Fruit fly (Drosophila melanogaster) whole organism, embryonic: ENCODE data around the gene CG33258.

Source experiments
- Antp ChIP-seq: fragments of 200-800 bp; sonication (Bioruptor generic); optimal IDR thresholded peaks from 3 replicates; lab custom pipeline; 2016; ENCODE audit warnings: missing biosample characterization, missing genetic modification characterization
- CG11504 ChIP-seq: fragments of 200-800 bp; sonication (Bioruptor generic); optimal IDR thresholded peaks from 3 replicates; lab custom pipeline; 2019; ENCODE audit warnings: missing biosample characterization, mild to moderate bottlenecking, missing genetic modification characterization, moderate library complexity
- CG12391 ChIP-seq: fragments of 200-800 bp; sonication (Bioruptor generic); optimal IDR thresholded peaks from 3 replicates; lab custom pipeline; 2018; ENCODE audit warnings: missing biosample characterization, mild to moderate bottlenecking, missing genetic modification characterization, moderate library complexity
- CG13775 ChIP-seq: fragments of 200-800 bp; sonication (Bioruptor generic); optimal IDR thresholded peaks from 3 replicates; lab custom pipeline; 2017; ENCODE audit warnings: missing biosample characterization, mild to moderate bottlenecking, missing genetic modification characterization
- CG13894 ChIP-seq: fragments of 200-800 bp; sonication (Bioruptor generic); optimal IDR thresholded peaks from 3 replicates; lab custom pipeline; 2018; ENCODE audit warnings: missing biosample characterization, mild to moderate bottlenecking, missing genetic modification characterization, moderate library complexity
- CG15514 ChIP-seq: fragments of 200-800 bp; sonication (Bioruptor generic); optimal IDR thresholded peaks from 3 replicates; lab custom pipeline; 2017; ENCODE audit warnings: missing biosample characterization, missing genetic modification characterization, mild to moderate bottlenecking, moderate library complexity, missing genetic modification reagents
- CG16863 ChIP-seq: fragments of 200-800 bp; sonication (Bioruptor generic); optimal IDR thresholded peaks from 3 replicates; lab custom pipeline; 2016; ENCODE audit warnings: missing biosample characterization, missing genetic modification characterization
- CG17186 ChIP-seq: fragments of 200-800 bp; sonication (Bioruptor generic); optimal IDR thresholded peaks from 3 replicates; lab custom pipeline; 2017; ENCODE audit warnings: missing biosample characterization, missing genetic modification reagents, missing genetic modification characterization
- CG17612 ChIP-seq: fragments of 200-800 bp; sonication (Bioruptor generic); IDR thresholded peaks from 2 replicates; pipeline ENCODE4 v1.3.6; 2022; ENCODE audit warnings: missing biosample characterization, missing genetic modification characterization
- CG2889 ChIP-seq: fragments of 200-800 bp; sonication (Bioruptor generic); IDR thresholded peaks from 3 replicates; pipeline ENCODE4 v1.3.6; 2022; ENCODE audit warnings: missing biosample characterization, missing genetic modification characterization
- CG30431 ChIP-seq: fragments of 200-800 bp; sonication (Bioruptor generic); optimal IDR thresholded peaks from 2 replicates; lab custom pipeline; 2017; ENCODE audit warnings: missing biosample characterization, missing genetic modification characterization
- CG3065 ChIP-seq: fragments of 200-800 bp; sonication (Bioruptor generic); optimal IDR thresholded peaks from 2 replicates; lab custom pipeline; 2016; ENCODE audit warnings: missing biosample characterization, missing genetic modification characterization
- CG3838 ChIP-seq: fragments of 200-800 bp; sonication (Bioruptor generic); optimal IDR thresholded peaks from 3 replicates; lab custom pipeline; 2016; ENCODE audit warnings: missing biosample characterization, missing genetic modification characterization
- CG4404 ChIP-seq: fragments of 200-800 bp; sonication (Bioruptor generic); IDR thresholded peaks from 2 replicates; pipeline ENCODE4 v1.3.6; 2022; ENCODE audit warnings: missing biosample characterization, missing genetic modification characterization
- CG4617 ChIP-seq: fragments of 200-800 bp; sonication (Bioruptor generic); optimal IDR thresholded peaks from 3 replicates; lab custom pipeline; 2016; ENCODE audit warnings: missing biosample characterization, missing genetic modification characterization, borderline replicate concordance
- CG6254 ChIP-seq: fragments of 200-800 bp; sonication (Bioruptor generic); optimal IDR thresholded peaks from 3 replicates; lab custom pipeline; 2017; ENCODE audit warnings: mild to moderate bottlenecking, missing biosample characterization, missing genetic modification reagents, missing genetic modification characterization
- CG6272 ChIP-seq: fragments of 200-800 bp; sonication (Bioruptor generic); IDR thresholded peaks from 2 replicates; pipeline ENCODE4 v1.3.6; 2022; ENCODE audit warnings: missing biosample characterization, missing genetic modification characterization
- CG6654 ChIP-seq: fragments of 200-800 bp; sonication (Bioruptor generic); optimal IDR thresholded peaks from 2 replicates; lab custom pipeline; 2017; ENCODE audit warnings: missing biosample characterization, mild to moderate bottlenecking, missing genetic modification characterization
- CG7271 ChIP-seq: fragments of 200-800 bp; sonication (Bioruptor generic); optimal IDR thresholded peaks from 2 replicates; lab custom pipeline; 2018; ENCODE audit warnings: missing biosample characterization, mild to moderate bottlenecking, missing genetic modification characterization, moderate library complexity
- CG7928 ChIP-seq: fragments of 200-800 bp; sonication (Bioruptor generic); optimal IDR thresholded peaks from 2 replicates; lab custom pipeline; 2017; ENCODE audit warnings: missing biosample characterization, mild to moderate bottlenecking, missing genetic modification characterization
- CG8944 ChIP-seq: fragments of 200-800 bp; sonication (Bioruptor generic); optimal IDR thresholded peaks from 3 replicates; lab custom pipeline; 2016; ENCODE audit warnings: missing biosample characterization, missing genetic modification characterization
- CG9727 ChIP-seq: fragments of 200-800 bp; sonication (Bioruptor generic); optimal IDR thresholded peaks from 3 replicates; lab custom pipeline; 2017; ENCODE audit warnings: missing biosample characterization, mild to moderate bottlenecking, missing genetic modification characterization
- CG9817 ChIP-seq: fragments of 200-800 bp; sonication (Bioruptor generic); optimal IDR thresholded peaks from 2 replicates; lab custom pipeline; 2018; ENCODE audit warnings: missing biosample characterization, mild to moderate bottlenecking, missing genetic modification characterization, moderate library complexity
- CTCF ChIP-seq: fragments of 200-800 bp; sonication (Bioruptor generic); optimal IDR thresholded peaks from 2 replicates; lab custom pipeline; 2017; ENCODE audit warnings: missing biosample characterization, mild to moderate bottlenecking, missing genetic modification characterization, moderate library complexity
- Chrac-16 ChIP-seq: fragments of 200-800 bp; sonication (Bioruptor generic); optimal IDR thresholded peaks from 3 replicates; lab custom pipeline; 2016; ENCODE audit warnings: missing biosample characterization, missing genetic modification characterization
- CkIIα-i1 ChIP-seq: fragments of 200-800 bp; sonication (Bioruptor generic); IDR thresholded peaks from 2 replicates; pipeline ENCODE4 v1.3.6; 2022; ENCODE audit warnings: missing biosample characterization, missing genetic modification characterization
- CrebB ChIP-seq: fragments of 200-800 bp; sonication (Bioruptor generic); optimal IDR thresholded peaks from 3 replicates; lab custom pipeline; 2018; ENCODE audit warnings: missing biosample characterization, mild to moderate bottlenecking, missing genetic modification characterization
- Dad ChIP-seq: fragments of 200-800 bp; sonication (Bioruptor generic); optimal IDR thresholded peaks from 3 replicates; lab custom pipeline; 2016; ENCODE audit warnings: missing biosample characterization, missing genetic modification characterization
- Dip2 ChIP-seq: fragments of 200-800 bp; sonication (Bioruptor generic); IDR thresholded peaks from 2 replicates; pipeline ENCODE4 v1.3.6; 2022; ENCODE audit warnings: missing biosample characterization, missing genetic modification characterization
- Dref ChIP-seq: fragments of 200-800 bp; sonication (Bioruptor generic); IDR thresholded peaks from 2 replicates; pipeline ENCODE4 v1.3.6; 2022; ENCODE audit warnings: missing biosample characterization, missing genetic modification characterization
- MTF-1 ChIP-seq: fragments of 200-800 bp; sonication (Bioruptor generic); optimal IDR thresholded peaks from 2 replicates; lab custom pipeline; 2018; ENCODE audit warnings: missing biosample characterization, mild to moderate bottlenecking, missing genetic modification characterization, borderline replicate concordance
- Myb ChIP-seq: fragments of 200-800 bp; sonication (Bioruptor generic); optimal IDR thresholded peaks from 2 replicates; lab custom pipeline; 2016; ENCODE audit warnings: missing biosample characterization, missing genetic modification characterization
- Oli ChIP-seq: fragments of 200-800 bp; sonication (Bioruptor generic); optimal IDR thresholded peaks from 2 replicates; lab custom pipeline; 2018; ENCODE audit warnings: missing biosample characterization, mild to moderate bottlenecking, missing genetic modification characterization, moderate library complexity
- Rx ChIP-seq: fragments of 200-800 bp; sonication (Bioruptor generic); IDR thresholded peaks from 2 replicates; pipeline ENCODE4 v1.3.6; 2022; ENCODE audit warnings: missing biosample characterization, missing genetic modification characterization
- Sox102F ChIP-seq: fragments of 200-800 bp; sonication (Bioruptor generic); optimal IDR thresholded peaks from 2 replicates; lab custom pipeline; 2018; ENCODE audit warnings: missing biosample characterization, mild to moderate bottlenecking, missing genetic modification characterization, moderate library complexity
- Xbp1 ChIP-seq: fragments of 200-800 bp; sonication (Bioruptor generic); optimal IDR thresholded peaks from 3 replicates; lab custom pipeline; 2016; ENCODE audit warnings: missing biosample characterization, mild to moderate bottlenecking, missing genetic modification characterization
- chinmo ChIP-seq: fragments of 200-800 bp; sonication (Bioruptor generic); IDR thresholded peaks from 4 replicates; pipeline ENCODE4 v1.3.6; 2022; ENCODE audit warnings: missing biosample characterization, missing genetic modification characterization; ENCODE audit not compliant: partially characterized antibody
- disco-r ChIP-seq: fragments of 200-800 bp; sonication (Bioruptor generic); optimal IDR thresholded peaks from 2 replicates; lab custom pipeline; 2016; ENCODE audit warnings: missing biosample characterization, missing genetic modification characterization
- dmrt99B ChIP-seq: fragments of 200-800 bp; sonication (Bioruptor generic); optimal IDR thresholded peaks from 2 replicates; lab custom pipeline; 2018; ENCODE audit warnings: missing biosample characterization, mild to moderate bottlenecking, missing genetic modification characterization, moderate library complexity
- fd102C ChIP-seq: fragments of 200-800 bp; sonication (Bioruptor generic); optimal IDR thresholded peaks from 2 replicates; lab custom pipeline; 2018; ENCODE audit warnings: missing biosample characterization, mild to moderate bottlenecking, missing genetic modification characterization, moderate library complexity
- gcm ChIP-seq: fragments of 200-800 bp; sonication (Bioruptor generic); optimal IDR thresholded peaks from 2 replicates; lab custom pipeline; 2019; ENCODE audit warnings: missing biosample characterization, mild to moderate bottlenecking, missing genetic modification characterization, moderate library complexity
- gro ChIP-seq: fragments of 200-800 bp; sonication (Bioruptor generic); optimal IDR thresholded peaks from 2 replicates; lab custom pipeline; 2016; ENCODE audit warnings: missing biosample characterization, missing genetic modification characterization
- gt ChIP-seq: fragments of 200-800 bp; sonication (Bioruptor generic); IDR thresholded peaks from 2 replicates; pipeline ENCODE4 v1.3.6; 2022; ENCODE audit warnings: missing biosample characterization, missing genetic modification characterization
- hkb ChIP-seq, 2 experiments: fragments of 200-800 bp in 1 of 2; fragments of >200 bp in 1 of 2; sonication (Bioruptor generic) in 1 of 2; IDR thresholded peaks in 1 of 2; optimal IDR thresholded peaks in 1 of 2; 2 replicates each; pipeline versions ENCODE4 v1.3.6 to Lab custom; 2017 to 2022; ENCODE audit warnings: missing biosample characterization in 1 of 2, missing genetic modification characterization in 1 of 2
- lmd ChIP-seq: fragments of 200-800 bp; sonication (Bioruptor generic); IDR thresholded peaks from 2 replicates; pipeline ENCODE4 v1.3.6; 2022; ENCODE audit warnings: missing biosample characterization, missing genetic modification characterization
- mam ChIP-seq: fragments of 200-800 bp; sonication (Bioruptor generic); optimal IDR thresholded peaks from 3 replicates; lab custom pipeline; 2016; ENCODE audit warnings: missing biosample characterization, missing genetic modification characterization
- sima ChIP-seq: fragments of 200-800 bp; sonication (Bioruptor generic); optimal IDR thresholded peaks from 2 replicates; lab custom pipeline; 2016; ENCODE audit warnings: missing biosample characterization, missing genetic modification characterization
- tin ChIP-seq: fragments of 200-800 bp; sonication (Bioruptor generic); optimal IDR thresholded peaks from 3 replicates; lab custom pipeline; 2016; ENCODE audit warnings: missing biosample characterization, missing genetic modification characterization
- tna ChIP-seq: fragments of 200-800 bp; sonication (Bioruptor generic); IDR thresholded peaks from 2 replicates; pipeline ENCODE4 v1.3.6; 2022; ENCODE audit warnings: missing biosample characterization, missing genetic modification characterization; ENCODE audit not compliant: partially characterized antibody
- wek ChIP-seq: fragments of 200-800 bp; sonication (Bioruptor generic); optimal IDR thresholded peaks from 3 replicates; lab custom pipeline; 2018; ENCODE audit warnings: missing biosample characterization, mild to moderate bottlenecking, missing genetic modification characterization, moderate library complexity

CG33258 gene

DNA sequence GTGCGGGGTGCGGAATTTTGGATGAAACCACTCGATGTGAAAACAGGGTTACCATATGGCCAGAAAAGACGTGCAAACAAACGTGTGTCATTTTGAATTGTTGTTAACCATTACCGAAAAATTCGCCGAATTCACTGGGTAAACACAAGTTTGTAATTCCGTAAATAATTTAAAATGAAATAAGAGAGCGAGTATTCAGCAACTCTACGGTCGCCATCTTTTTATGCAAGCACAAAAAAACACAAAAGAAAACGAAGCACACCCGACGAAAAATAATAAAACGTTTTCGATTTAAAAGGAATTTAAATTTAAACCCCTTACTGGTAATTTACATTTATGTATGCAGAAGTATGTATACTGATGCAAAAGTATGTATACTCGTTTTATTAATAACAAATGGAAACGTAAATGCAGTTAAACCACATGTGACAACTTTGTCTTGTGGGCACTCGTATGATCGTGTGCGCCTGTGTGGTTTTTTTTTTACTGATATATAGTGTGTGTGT, 36.5 kb upstream of the CG33258 start (continued):
- TF ChIP-seq gt (peak; percentile 53; the same call in 1 of the 2 replicates), tna (GFP tag; lab: Robert Waterston, UW) (no peak), CG3065 (peak; percentile 59), CrebB (tag; lab: Kevin White, UChicago) (peak; percentile 94), CG6254 (GFP tag; lab: Kevin White, UChicago) (peak; percentile 86), Xbp1 (peak; percentile 90), CG30431 (GFP tag; lab: Kevin White, UChicago) (peak; percentile 75), CG4404 (peak; percentile 72), wek (GFP tag; lab: Kevin White, UChicago) (peak; percentile 75), fd102C (GFP tag; lab: Kevin White, UChicago) (peak; percentile 43), chinmo (GFP tag; lab: Robert Waterston, UW) (no peak), hkb (optimal IDR thresholded peaks at IDR 0.05; lab: Kevin White, UChicago) (no peak), hkb (GFP tag; IDR thresholded peaks at IDR 0.05; lab: Robert Waterston, UW) (peak; percentile 96), mam (GFP tag; lab: Kevin White, UChicago) (peak; percentile 90), CG11504 (peak; percentile 92), lmd (peak; percentile 92), gcm (peak; percentile 96), Dref (GFP tag; lab: Robert Waterston, UW) (peak; percentile 32; the same call in 1 of the 2 replicates), CG15514 (peak; percentile 81), sima (GFP tag; lab: Kevin White, UChicago) (peak; percentile 64), Myb (GFP tag; lab: Kevin White, UChicago) (peak; percentile 73), CTCF (GFP tag; lab: Kevin White, UChicago) (peak; percentile 39), CG4617 (peak; percentile 57), Chrac-16 (peak; percentile 89), disco-r (GFP tag; lab: Kevin White, UChicago) (peak; percentile 78), MTF-1 (GFP tag; lab: Kevin White, UChicago) (peak; percentile 86), dmrt99B (tag; lab: Kevin White, UChicago) (peak; percentile 94), CG3838 (GFP tag; lab: Kevin White, UChicago) (peak; percentile 51), CG6654 (GFP tag; lab: Kevin White, UChicago) (peak; percentile 69), CkIIα-i1 (GFP tag; lab: Robert Waterston, UW) (no peak), CG9817 (peak; percentile 90), tin (peak; percentile 86), CG7271 (tag; lab: Kevin White, UChicago) (peak; percentile 94), CG2889 (GFP tag; lab: Robert Waterston, UW) (peak; percentile 75; the same call in 2 of the 3 replicates), CG9727 (GFP tag; lab: Kevin White, UChicago) (peak; percentile 92), Dad (GFP tag; lab: Kevin White, UChicago) (peak; percentile 83), Oli (tag; lab: Kevin White, UChicago) (peak; percentile 93), Sox102F (GFP tag; lab: Kevin White, UChicago) (peak; percentile 96), Dip2 (GFP tag; lab: Robert Waterston, UW) (no peak), CG6272 (GFP tag; lab: Robert Waterston, UW) (peak; percentile 82), CG17186 (GFP tag; lab: Kevin White, UChicago) (peak; percentile 68), CG8944 (GFP tag; lab: Kevin White, UChicago) (peak; percentile 82), CG17612 (GFP tag; lab: Robert Waterston, UW) (peak; percentile 36; the same call in 1 of the 2 replicates), Antp (peak; percentile 72), CG13894 (peak; percentile 94), gro (GFP tag; lab: Kevin White, UChicago) (peak; percentile 93), CG12391 (peak; percentile 97), CG16863 (GFP tag; lab: Kevin White, UChicago) (peak; percentile 89), CG13775 (peak; percentile 82), Rx (GFP tag; lab: Robert Waterston, UW) (peak; percentile 83), CG7928 (GFP tag; lab: Kevin White, UChicago) (peak; percentile 61)
